Worm (Caenorhabditis elegans): Measurements from ENCODE around the gene str-101.
"Not testable (repeated sequence)": the region's sequence is repeated elsewhere in the genome, so short reads cannot be mapped to it uniquely, and the experiment has no call there.

The str-101 gene

DNA sequence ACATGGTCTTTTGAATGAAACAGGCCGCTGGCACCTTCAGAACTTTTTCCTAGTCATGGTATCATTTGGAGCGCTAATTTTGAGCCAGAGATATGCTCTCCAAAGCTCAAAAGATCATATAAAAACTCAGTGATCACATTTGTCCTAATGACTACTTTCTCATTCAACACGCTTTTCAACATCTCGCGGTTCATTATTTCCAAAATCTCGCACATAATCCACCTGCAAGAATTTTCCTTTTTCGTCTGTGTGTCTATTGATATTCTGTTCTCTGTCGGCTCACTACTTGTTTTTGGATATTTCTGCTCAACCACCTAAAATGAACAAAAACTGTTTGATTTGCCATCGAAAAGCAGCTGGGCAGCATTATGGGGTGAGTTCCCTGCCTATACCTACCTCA, 38.1 kb downstream of the str-101 start, which contains the start of gene nhr-51:
Gene nhr-51, plus strand, starts transcription at position 301 of the 400 bp plus-strand sequence.
- TF ChIP-seq T26A5.8 (tag; optimal IDR thresholded peaks at IDR 0.05), result no peak
- TF ChIP-seq let-607 (tag; optimal IDR thresholded peaks at IDR 0.05), result no peak
- TF ChIP-seq Y67H2A.10 (GFP tag; conservative IDR thresholded peaks at IDR 0.05), result no peak
- no peak for TF ChIP-seq F49E8.2 (tag; optimal IDR thresholded peaks at IDR 0.05; ENCODE audit: insufficient read depth)
- no peak for TF ChIP-seq rpc-1 (optimal IDR thresholded peaks at IDR 0.05)
- no peak for TF ChIP-seq rpc-1 (tag; optimal IDR thresholded peaks at IDR 0.05)
- TF ChIP-seq K11D2.4 (GFP tag; IDR thresholded peaks at IDR 0.05), result no peak
- TF ChIP-seq nhr-179 (tag; optimal IDR thresholded peaks at IDR 0.05), result no peak
- no peak for TF ChIP-seq Y56A3A.18 (GFP tag; IDR thresholded peaks at IDR 0.05)

ce11 chrV:15670139-15670538, 41.7 kb downstream of the str-101 start, which contains the start of gene K06B4.15:
Gene K06B4.15 (plus strand): TSS chrV:15670439.
- TF ChIP-seq tbp1 (GFP tag; optimal IDR thresholded peaks at IDR 0.05); nhr-27 (tag; optimal IDR thresholded peaks at IDR 0.05); bed-2 (GFP tag; IDR thresholded peaks at IDR 0.05): not testable (repeated sequence)

- no peak for TF ChIP-seq ceh-100 (GFP tag; IDR thresholded peaks at IDR 0.05)
- TF ChIP-seq egrh-3 (GFP tag; IDR thresholded peaks at IDR 0.05), result no peak
- TF ChIP-seq attf-6 (GFP tag; IDR thresholded peaks at IDR 0.05), result no peak
- TF ChIP-seq B0261.1 (tag; optimal IDR thresholded peaks at IDR 0.05), result no peak
- TF ChIP-seq efl-1 (GFP tag; optimal IDR thresholded peaks at IDR 0.05), result no peak
- TF ChIP-seq attf-3 (GFP tag; conservative IDR thresholded peaks at IDR 0.05), result no peak
- TF ChIP-seq unc-130 (GFP tag; optimal IDR thresholded peaks at IDR 0.05), result no peak
- no peak for TF ChIP-seq aptf-2 (GFP tag; conservative IDR thresholded peaks at IDR 0.05)
- TF ChIP-seq somi-1 (GFP tag; optimal IDR thresholded peaks at IDR 0.05), result no peak
- TF ChIP-seq hsf-1 (GFP tag; IDR thresholded peaks at IDR 0.05), result no peak
- no peak for TF ChIP-seq hrde-1 (tag; optimal IDR thresholded peaks at IDR 0.05; ENCODE audit: borderline replicate concordance)
- no peak for TF ChIP-seq zfh-2 (GFP tag; conservative IDR thresholded peaks at IDR 0.05)
- TF ChIP-seq madf-8 (GFP tag; conservative IDR thresholded peaks at IDR 0.05), result no peak
- TF ChIP-seq gei-17 (GFP tag; optimal IDR thresholded peaks at IDR 0.05), result no peak
- TF ChIP-seq F55B11.4 (tag; optimal IDR thresholded peaks at IDR 0.05; ENCODE audit: borderline replicate concordance, insufficient read depth), result no peak
- no peak for TF ChIP-seq sdz-38 (tag; optimal IDR thresholded peaks at IDR 0.05)
- no peak for TF ChIP-seq lin-40 (tag; optimal IDR thresholded peaks at IDR 0.05)
- TF ChIP-seq let-526 (GFP tag; IDR thresholded peaks at IDR 0.05), result no peak
These were observed 42.9 kb downstream of the str-101 start, which contains the start of gene K06B4.4 for ce11 chrV:15668870-15669269. Gene K06B4.4 (plus strand): TSS chrV:15669170.

- TF ChIP-seq rpc-1 (optimal IDR thresholded peaks at IDR 0.05), result not testable (repeated sequence)
- peak; percentile 12 for TF ChIP-seq rpc-1 (tag; optimal IDR thresholded peaks at IDR 0.05)
These were observed 43.6 kb downstream of the str-101 start, which contains the start of gene F53E4.1 for ce11 chrV:15668200-15668599. Gene F53E4.1 (minus strand): TSS chrV:15668300.

ce11 chrV:15666718-15667117, 45.1 kb downstream of the str-101 start:
- TF ChIP-seq attf-6 (GFP tag; IDR thresholded peaks at IDR 0.05) (no peak), lir-1 (GFP tag; conservative IDR thresholded peaks at IDR 0.05) (0 out of 2 replicates have a peak, but pooled peaks have one; percentile 11), ztf-22 (GFP tag; optimal IDR thresholded peaks at IDR 0.05) (peak; percentile 46), atf-7 (tag; optimal IDR thresholded peaks at IDR 0.05) (peak; percentile 64), unc-62 (GFP tag; optimal IDR thresholded peaks at IDR 0.05) (peak; percentile 20), C06A6.2 (GFP tag; conservative IDR thresholded peaks at IDR 0.05) (no peak), lag-1 (GFP tag; IDR thresholded peaks at IDR 0.05) (no peak), let-607 (tag; optimal IDR thresholded peaks at IDR 0.05) (peak in 1 of 2 experiments; percentile 63), repo-1 (tag; optimal IDR thresholded peaks at IDR 0.05) (no peak), nhr-80 (tag; optimal IDR thresholded peaks at IDR 0.05) (peak; percentile 96), F22D6.2 (tag; optimal IDR thresholded peaks at IDR 0.05) (no peak), F33H1.4 (GFP tag; IDR thresholded peaks at IDR 0.05) (no peak), F37B4.10 (GFP tag; IDR thresholded peaks at IDR 0.05) (no peak), F23B12.7 (tag; optimal IDR thresholded peaks at IDR 0.05; ENCODE audit: insufficient read depth) (no peak), ceh-27 (GFP tag; optimal IDR thresholded peaks at IDR 0.05) (no peak)
